Worm (Caenorhabditis elegans) whole organism, L3 larva: ENCODE measurements around the gene ZK546.19.
"Not testable (repeated sequence)": the region's sequence is repeated elsewhere in the genome, so short reads cannot be mapped to it uniquely, and the experiment has no call there.

Source experiments
- R02D3.7 ChIP-seq: fragments of 150-350 bp; optimal IDR thresholded peaks from 2 replicates; lab custom pipeline; 2014; ENCODE audit warnings: missing biosample characterization, missing genetic modification characterization
- aly-2 ChIP-seq: fragments of 150-350 bp; optimal IDR thresholded peaks from 2 replicates; lab custom pipeline; 2014; ENCODE audit warnings: missing biosample characterization, missing genetic modification characterization
- ama-1 ChIP-seq: fragments of 150-350 bp; optimal IDR thresholded peaks from 2 replicates; lab custom pipeline; 2018
- ceh-16 ChIP-seq: sonication (generic microtip); optimal IDR thresholded peaks from 2 replicates; lab custom pipeline; 2017; ENCODE audit warnings: missing biosample characterization, missing genetic modification characterization
- ceh-82 ChIP-seq: fragments of 150-350 bp; optimal IDR thresholded peaks from 2 replicates; lab custom pipeline; 2014; ENCODE audit warnings: missing biosample characterization, missing genetic modification characterization
- daf-12 ChIP-seq: fragments of 150-350 bp; optimal IDR thresholded peaks from 2 replicates; lab custom pipeline; 2014; ENCODE audit warnings: missing biosample characterization, missing genetic modification reagents, missing genetic modification characterization
- elt-1 ChIP-seq: fragments of 150-350 bp; optimal IDR thresholded peaks from 2 replicates; lab custom pipeline; 2014; ENCODE audit warnings: missing biosample characterization, missing genetic modification characterization
- elt-2 ChIP-seq: sonication (generic microtip); optimal IDR thresholded peaks from 2 replicates; lab custom pipeline; 2016; ENCODE audit warnings: missing genetic modification reagents, mild to moderate bottlenecking, missing genetic modification characterization, missing compliant biosample characterization
- elt-3 ChIP-seq, 3 experiments: fragments of 150-350 bp in 1 of 3; sonication (generic microtip) in 2 of 3; optimal IDR thresholded peaks; 2 replicates in 2 of 3; 4 replicates in 1 of 3; lab custom pipeline; 2014 to 2017; ENCODE audit warnings: missing biosample characterization in 3 of 3, missing genetic modification characterization in 3 of 3
- eor-1 ChIP-seq, 2 experiments: fragments of 150-350 bp; optimal IDR thresholded peaks; 2 replicates each; lab custom pipeline; 2014 to 2018; ENCODE audit warnings: missing biosample characterization in 2 of 2, missing genetic modification characterization in 2 of 2
- fos-1 ChIP-seq: fragments of 150-350 bp; optimal IDR thresholded peaks from 2 replicates; lab custom pipeline; 2014; ENCODE audit warnings: missing biosample characterization, missing genetic modification characterization
- hmg-11 ChIP-seq: sonication (generic microtip); optimal IDR thresholded peaks from 2 replicates; lab custom pipeline; 2016; ENCODE audit warnings: missing genetic modification characterization, missing compliant biosample characterization
- jun-1 ChIP-seq: fragments of 150-350 bp; optimal IDR thresholded peaks from 2 replicates; lab custom pipeline; 2014; ENCODE audit warnings: missing biosample characterization, missing genetic modification reagents, missing genetic modification characterization
- lin-15B ChIP-seq: fragments of 150-350 bp; optimal IDR thresholded peaks from 2 replicates; lab custom pipeline; 2014; ENCODE audit warnings: missing biosample characterization, missing genetic modification characterization
- lsy-12 ChIP-seq: sonication (generic microtip); optimal IDR thresholded peaks from 2 replicates; lab custom pipeline; 2016; ENCODE audit warnings: mild to moderate bottlenecking, missing genetic modification characterization, missing compliant biosample characterization
- mdl-1 ChIP-seq: fragments of 150-350 bp; optimal IDR thresholded peaks from 2 replicates; lab custom pipeline; 2014; ENCODE audit warnings: missing biosample characterization, missing genetic modification characterization
- mml-1 ChIP-seq: fragments of 150-350 bp; sonication (generic microtip); optimal IDR thresholded peaks from 3 replicates; lab custom pipeline; 2014; ENCODE audit warnings: missing biosample characterization, missing genetic modification characterization
- nfya-1 ChIP-seq: sonication (generic microtip); optimal IDR thresholded peaks from 2 replicates; lab custom pipeline; 2017; ENCODE audit warnings: missing genetic modification characterization, mild to moderate bottlenecking, missing compliant biosample characterization, antibody characterized with exemption, moderate library complexity; ENCODE audit not compliant: insufficient read depth
- nhr-11 ChIP-seq: fragments of 150-350 bp; optimal IDR thresholded peaks from 2 replicates; lab custom pipeline; 2014; ENCODE audit warnings: missing biosample characterization, missing genetic modification characterization
- nhr-12 ChIP-seq: fragments of 150-350 bp; optimal IDR thresholded peaks from 2 replicates; lab custom pipeline; 2014; ENCODE audit warnings: missing biosample characterization, missing genetic modification characterization
- nhr-23 ChIP-seq: fragments of 150-350 bp; optimal IDR thresholded peaks from 2 replicates; lab custom pipeline; 2014; ENCODE audit warnings: missing biosample characterization, missing genetic modification reagents, missing genetic modification characterization
- nhr-28 ChIP-seq: fragments of 150-350 bp; optimal IDR thresholded peaks from 2 replicates; lab custom pipeline; 2014; ENCODE audit warnings: missing biosample characterization, missing genetic modification characterization
- nhr-43 ChIP-seq: sonication (generic microtip); optimal IDR thresholded peaks from 2 replicates; lab custom pipeline; 2016; ENCODE audit warnings: mild to moderate bottlenecking, missing genetic modification characterization, missing compliant biosample characterization; ENCODE audit not compliant: poor library complexity, severe bottlenecking
- nhr-77 ChIP-seq: fragments of 150-350 bp; optimal IDR thresholded peaks from 2 replicates; lab custom pipeline; 2014; ENCODE audit warnings: missing biosample characterization, missing genetic modification characterization
- pha-4 ChIP-seq: fragments of 150-350 bp; optimal IDR thresholded peaks from 2 replicates; lab custom pipeline; 2014; ENCODE audit warnings: missing biosample characterization, missing genetic modification reagents, missing genetic modification characterization
- pqm-1 ChIP-seq: fragments of 150-350 bp; optimal IDR thresholded peaks from 2 replicates; lab custom pipeline; 2017; ENCODE audit warnings: missing biosample characterization, missing genetic modification characterization, inconsistent platforms
- sea-2 ChIP-seq: fragments of 150-350 bp; sonication (generic microtip); optimal IDR thresholded peaks from 4 replicates; lab custom pipeline; 2014; ENCODE audit warnings: missing biosample characterization, missing genetic modification reagents, missing genetic modification characterization
- skn-1 ChIP-seq: fragments of 150-350 bp; optimal IDR thresholded peaks from 2 replicates; lab custom pipeline; 2014; ENCODE audit warnings: missing biosample characterization, missing genetic modification characterization
- snpc-4 ChIP-seq: fragments of 150-350 bp; optimal IDR thresholded peaks from 2 replicates; lab custom pipeline; 2014; ENCODE audit warnings: missing biosample characterization, missing genetic modification characterization
- tbx-2 ChIP-seq: sonication (generic microtip); optimal IDR thresholded peaks from 2 replicates; lab custom pipeline; 2016; ENCODE audit warnings: mild to moderate bottlenecking, missing genetic modification characterization, missing compliant biosample characterization
- unc-39 ChIP-seq: sonication (generic microtip); optimal IDR thresholded peaks from 4 replicates; lab custom pipeline; 2017; ENCODE audit warnings: missing biosample characterization, missing genetic modification characterization
- unc-62 ChIP-seq: fragments of 150-350 bp; sonication (generic microtip); optimal IDR thresholded peaks from 4 replicates; lab custom pipeline; 2014; ENCODE audit warnings: missing biosample characterization, missing genetic modification reagents, missing genetic modification characterization

Gene ZK546.19

ce11 chrII:4931286-4931685 is 10.2 kb upstream of the ZK546.19 start:
- no peak for TF ChIP-seq unc-39 (tag; lab: Kevin White, UChicago)
- TF ChIP-seq tbx-2 (tag; lab: Kevin White, UChicago), result no peak
- no peak for TF ChIP-seq nfya-1
- no peak for TF ChIP-seq pqm-1 (tag; lab: Kevin White, UChicago)
- no peak for TF ChIP-seq snpc-4 (tag; lab: Kevin White, UChicago)
- TF ChIP-seq nhr-23 (tag; lab: Kevin White, UChicago), result no peak
- TF ChIP-seq ceh-16 (tag; lab: Kevin White, UChicago), result no peak
- TF ChIP-seq skn-1 (tag; lab: Kevin White, UChicago), result no peak
- TF ChIP-seq nhr-11 (tag; lab: Kevin White, UChicago), result no peak
- no peak for TF ChIP-seq ama-1
- TF ChIP-seq sea-2 (GFP tag; lab: Kevin White, UChicago), result no peak
- TF ChIP-seq mml-1 (tag; lab: Kevin White, UChicago), result no peak
- no peak for TF ChIP-seq fos-1 (tag; lab: Kevin White, UChicago)
- TF ChIP-seq nhr-77, result no peak
- TF ChIP-seq lsy-12 (tag; lab: Kevin White, UChicago), result no peak
- no peak for TF ChIP-seq elt-3 (tag; optimal IDR thresholded peaks at IDR 0.05; lab: Kevin White, UChicago)
- no peak for TF ChIP-seq hmg-11 (tag; lab: Kevin White, UChicago)
- no peak for TF ChIP-seq nhr-43

ce11 chrII:4932727-4933126 is 8.8 kb upstream of the ZK546.19 start, which contains the start of gene msp-152:
Gene msp-152 (plus strand): TSS chrII:4933027.
- not testable (repeated sequence) for TF ChIP-seq skn-1, pqm-1, elt-2 (tag; lab: Kevin White, UChicago)

- TF ChIP-seq unc-62 (GFP tag; lab: Kevin White, UChicago) (no peak), elt-1 (tag; lab: Kevin White, UChicago) (no peak), lsy-12 (tag; lab: Kevin White, UChicago) (no peak), R02D3.7 (tag; lab: Kevin White, UChicago) (no peak), aly-2 (no peak), nhr-77 (no peak), ceh-82 (no peak), pha-4 (tag; lab: Kevin White, UChicago) (no peak), snpc-4 (tag; lab: Kevin White, UChicago) (no peak), fos-1 (tag; lab: Kevin White, UChicago) (no peak), mml-1 (tag; lab: Kevin White, UChicago) (no peak), nfya-1 (no peak), elt-2 (tag; lab: Kevin White, UChicago) (no peak), nhr-12 (tag; lab: Kevin White, UChicago) (no peak), daf-12 (tag; lab: Kevin White, UChicago) (no peak)
Observed at ce11 chrII:4934954-4935353, 6.6 kb upstream of the ZK546.19 start, which contains the start of gene gst-30. Gene gst-30 (minus strand): TSS chrII:4935054.

ce11 chrII:4935518-4935917 is 6.0 kb upstream of the ZK546.19 start, which contains the start of gene ZK546.5:
Gene ZK546.5 (plus strand): TSS chrII:4935818.
- TF ChIP-seq lin-15B (tag; lab: Kevin White, UChicago) (peak; percentile 1), nfya-1 (peak; percentile 36), unc-39 (tag; lab: Kevin White, UChicago) (no peak)

ce11 chrII:4937743-4938142 is 3.8 kb upstream of the ZK546.19 start, which contains the start of gene ZK546.4:
Gene ZK546.4 (plus strand): TSS chrII:4938043.
- TF ChIP-seq lin-15B (tag; lab: Kevin White, UChicago) (no peak), unc-62 (GFP tag; lab: Kevin White, UChicago) (no peak), ceh-16 (tag; lab: Kevin White, UChicago) (no peak), jun-1 (tag; lab: Kevin White, UChicago) (no peak), mdl-1 (no peak), skn-1 (tag; lab: Kevin White, UChicago) (no peak), eor-1 (tag; optimal IDR thresholded peaks at IDR 0.05; lab: Kevin White, UChicago) (no peak), nhr-28 (no peak), hmg-11 (tag; lab: Kevin White, UChicago) (no peak), nhr-43 (no peak), ama-1 (no peak), R02D3.7 (tag; lab: Kevin White, UChicago) (no peak), ceh-82 (no peak), nhr-12 (tag; lab: Kevin White, UChicago) (no peak), nhr-11 (tag; lab: Kevin White, UChicago) (no peak), lsy-12 (tag; lab: Kevin White, UChicago) (no peak), elt-1 (tag; lab: Kevin White, UChicago) (no peak)
- TF ChIP-seq, all 47 proteins: peak for 0
